Worm (Caenorhabditis elegans): ENCODE results near the gene ZK218.3.

Gene ZK218.3

ce11 chrV:17098669-17099068, at the start of gene ZK218.3, which contains the start of gene ZK218.4:
Gene ZK218.3, minus strand, starts transcription at chrV:17098769.
Gene ZK218.4, plus strand, starts transcription at chrV:17098854.
- TF ChIP-seq him-1 (tag; optimal IDR thresholded peaks at IDR 0.05) = no peak
- TF ChIP-seq dao-5 (tag; optimal IDR thresholded peaks at IDR 0.05) = no peak
- TF ChIP-seq W03F9.2 (tag; optimal IDR thresholded peaks at IDR 0.05) = no peak

DNA sequence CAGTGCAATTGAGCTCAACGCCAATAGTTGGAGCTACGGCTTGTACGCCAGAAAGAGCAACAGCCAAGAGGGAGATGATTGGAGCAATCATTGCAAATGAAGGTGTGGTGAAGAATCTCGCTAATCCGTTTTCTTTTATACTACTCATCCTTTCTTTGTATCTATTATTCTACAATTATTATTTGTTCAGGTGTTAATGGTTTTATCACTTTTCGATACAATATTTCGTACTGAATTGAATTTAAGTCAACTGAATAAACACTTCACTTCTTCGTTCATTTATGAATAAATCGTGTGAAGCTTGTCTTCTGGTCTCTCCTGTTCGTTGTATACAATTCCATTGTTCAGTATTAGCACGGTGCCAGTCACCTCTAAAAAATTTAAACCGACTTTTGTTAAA, 9.7 kb upstream of the ZK218.3 start, which contains the start of gene ZK218.11:
Gene ZK218.11, minus strand, starts transcription at position 101 of the 400 bp plus-strand sequence.
- no peak for TF ChIP-seq dao-5 (tag; optimal IDR thresholded peaks at IDR 0.05)
- TF ChIP-seq W03F9.2 (tag; optimal IDR thresholded peaks at IDR 0.05) = no peak

ce11 chrV:17105483-17105882, 6.9 kb upstream of the ZK218.3 start, which contains the start of gene ZK218.7:
Gene ZK218.7, plus strand, starts transcription at chrV:17105783.
- TF ChIP-seq W03F9.2 (tag; optimal IDR thresholded peaks at IDR 0.05) (no peak), dao-5 (tag; optimal IDR thresholded peaks at IDR 0.05) (no peak), him-1 (tag; optimal IDR thresholded peaks at IDR 0.05) (no peak)

- TF ChIP-seq him-1 (tag; optimal IDR thresholded peaks at IDR 0.05) (no peak), dao-5 (tag; optimal IDR thresholded peaks at IDR 0.05) (no peak), W03F9.2 (tag; optimal IDR thresholded peaks at IDR 0.05) (no peak)
These were observed 6.0 kb upstream of the ZK218.3 start, which contains the start of gene nhr-248 for ce11 chrV:17104527-17104926. Gene nhr-248, minus strand, starts transcription at chrV:17104627.

DNA sequence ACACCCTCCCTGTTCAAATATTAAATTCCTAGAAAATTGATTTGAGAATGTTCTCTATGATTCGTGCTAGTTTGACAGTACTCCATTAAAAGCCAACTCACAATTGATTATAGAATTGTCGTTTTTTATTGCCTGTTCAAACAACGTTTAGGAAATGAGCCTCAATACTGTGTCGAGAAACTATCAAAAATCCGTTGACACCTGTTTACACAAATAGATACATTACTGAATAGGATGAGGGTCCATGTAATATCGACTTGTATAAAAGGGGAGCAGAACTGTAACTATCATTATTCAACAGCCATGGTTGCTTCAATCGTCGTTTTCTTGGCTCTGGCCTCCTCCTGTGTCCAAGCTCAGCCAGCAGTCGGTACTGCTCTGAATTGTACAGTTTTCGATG, 2.3 kb upstream of the ZK218.3 start, which contains the start of gene ZK218.5:
Gene ZK218.5, plus strand, starts transcription at position 301 of the 400 bp plus-strand sequence.
- TF ChIP-seq him-1 (tag; optimal IDR thresholded peaks at IDR 0.05) = no peak
- no peak for TF ChIP-seq dao-5 (tag; optimal IDR thresholded peaks at IDR 0.05)
- no peak for TF ChIP-seq W03F9.2 (tag; optimal IDR thresholded peaks at IDR 0.05)

- no peak for TF ChIP-seq W03F9.2 (tag; optimal IDR thresholded peaks at IDR 0.05)
- TF ChIP-seq dao-5 (tag; optimal IDR thresholded peaks at IDR 0.05) = no peak
- no peak for TF ChIP-seq him-1 (tag; optimal IDR thresholded peaks at IDR 0.05)
These were observed 4.0 kb downstream of the ZK218.3 start for ce11 chrV:17094568-17094967.

- no peak for TF ChIP-seq dao-5 (tag; optimal IDR thresholded peaks at IDR 0.05)
- TF ChIP-seq W03F9.2 (tag; optimal IDR thresholded peaks at IDR 0.05) = no peak
- TF ChIP-seq him-1 (tag; optimal IDR thresholded peaks at IDR 0.05) = no peak
These were observed 6.3 kb downstream of the ZK218.3 start, which contains the start of gene ZK218.1 for ce11 chrV:17092262-17092661. Gene ZK218.1, plus strand, starts transcription at chrV:17092562.

- no peak for TF ChIP-seq W03F9.2 (tag; optimal IDR thresholded peaks at IDR 0.05)
- TF ChIP-seq him-1 (tag; optimal IDR thresholded peaks at IDR 0.05) = no peak
- TF ChIP-seq dao-5 (tag; optimal IDR thresholded peaks at IDR 0.05) = no peak
These were observed 8.6 kb downstream of the ZK218.3 start, which contains the start of gene srh-237 for ce11 chrV:17089931-17090429. Gene srh-237, plus strand, starts transcription at chrV:17090379.

DNA sequence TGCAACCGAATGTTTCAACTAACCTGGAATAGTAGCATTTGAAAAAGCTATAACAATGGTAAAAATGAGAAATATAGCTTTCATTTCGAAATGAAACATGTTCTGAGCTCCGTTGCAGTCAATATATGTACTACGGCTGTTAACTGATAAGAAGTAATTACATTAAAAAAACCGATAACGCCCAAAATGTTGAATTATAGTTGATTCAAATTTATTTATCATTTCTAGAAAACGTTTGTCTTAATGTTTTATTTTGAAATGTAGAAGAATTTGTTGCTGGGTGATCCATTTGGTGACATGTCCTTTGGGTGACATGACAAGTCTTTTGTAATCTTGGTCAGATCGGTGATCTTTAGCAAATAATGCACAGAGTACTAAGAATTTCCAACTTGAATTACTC, 9.2 kb downstream of the ZK218.3 start, which contains the start of gene T05E12.6:
Gene T05E12.6, minus strand, starts transcription at position 101 of the 400 bp plus-strand sequence.
- TF ChIP-seq him-1 (tag; optimal IDR thresholded peaks at IDR 0.05) (no peak), dao-5 (tag; optimal IDR thresholded peaks at IDR 0.05) (no peak)

DNA sequence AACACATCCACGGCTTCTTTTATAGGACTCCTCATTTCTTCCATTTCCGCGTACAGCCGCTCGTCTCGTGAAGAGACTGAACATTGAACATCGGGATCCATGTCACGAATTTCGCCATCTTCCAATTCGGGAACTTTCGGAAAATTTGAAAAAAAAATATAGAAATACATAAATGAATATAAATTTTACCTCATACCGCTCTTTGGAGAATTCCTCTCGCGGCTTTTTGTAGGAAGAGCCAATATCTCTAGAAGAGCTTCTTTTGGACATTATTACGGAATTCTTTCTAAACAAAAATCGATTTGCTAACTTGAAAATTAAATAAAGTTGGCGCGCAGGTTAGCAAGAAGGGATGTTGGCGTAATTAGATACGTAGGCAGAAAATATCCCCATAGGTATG, 15.9 kb downstream of the ZK218.3 start, which contains the start of gene T05E12.9:
Gene T05E12.9, minus strand, starts transcription at position 101 of the 400 bp plus-strand sequence.
- TF ChIP-seq W03F9.2 (tag; optimal IDR thresholded peaks at IDR 0.05) = no peak
- TF ChIP-seq dao-5 (tag; optimal IDR thresholded peaks at IDR 0.05) = no peak
- TF ChIP-seq him-1 (tag; optimal IDR thresholded peaks at IDR 0.05) = no peak

DNA sequence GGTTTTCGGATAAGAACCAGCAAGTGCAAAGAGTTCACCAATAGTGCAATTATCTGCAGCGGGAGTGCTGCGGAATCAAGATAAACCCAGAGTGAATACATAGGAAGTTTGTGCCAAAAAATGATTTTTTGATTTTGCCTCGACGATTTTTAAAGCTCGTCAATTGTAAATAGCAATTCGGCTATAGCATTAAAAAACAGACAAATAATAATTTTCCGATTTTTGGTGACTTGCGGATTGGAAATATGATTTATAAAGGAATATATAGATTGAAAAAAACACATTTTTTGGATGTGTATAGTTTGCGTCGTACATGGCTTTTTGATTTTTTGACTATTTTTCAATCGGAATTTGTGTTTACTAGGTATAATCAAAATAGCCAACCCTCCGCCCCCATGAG, 18.8 kb downstream of the ZK218.3 start, which contains the start of gene srw-20:
Gene srw-20, minus strand, starts transcription at position 101 of the 400 bp plus-strand sequence.
- TF ChIP-seq dao-5 (tag; optimal IDR thresholded peaks at IDR 0.05) (no peak), W03F9.2 (tag; optimal IDR thresholded peaks at IDR 0.05) (no peak), him-1 (tag; optimal IDR thresholded peaks at IDR 0.05) (no peak)

ce11 chrV:17077889-17078288, 20.7 kb downstream of the ZK218.3 start, which contains the start of gene T05E12.3:
Gene T05E12.3, minus strand, starts transcription at chrV:17077989.
- TF ChIP-seq W03F9.2 (tag; optimal IDR thresholded peaks at IDR 0.05) (no peak), dao-5 (tag; optimal IDR thresholded peaks at IDR 0.05) (no peak), him-1 (tag; optimal IDR thresholded peaks at IDR 0.05) (no peak)

DNA sequence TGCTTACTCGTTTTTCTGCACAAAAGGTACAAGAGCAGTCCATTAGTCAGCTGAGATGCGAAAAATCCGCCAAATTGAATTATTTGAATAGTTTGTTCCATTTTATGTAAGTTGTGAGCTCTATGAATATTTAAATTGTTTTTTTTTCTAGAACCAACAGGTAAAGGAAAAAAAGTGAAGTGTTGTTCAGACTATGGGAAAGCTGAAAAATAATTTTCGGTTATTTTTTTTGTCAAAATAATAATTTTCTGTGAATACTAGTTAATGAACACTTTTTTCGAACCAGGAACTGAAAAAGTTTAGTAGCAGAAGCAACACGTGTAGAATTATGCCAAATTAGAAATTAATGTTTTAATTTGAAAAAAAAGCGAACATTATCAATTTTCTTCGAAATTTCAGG, 22.7 kb downstream of the ZK218.3 start, which contains the start of gene str-125:
Gene str-125, minus strand, starts transcription at position 101 of the 400 bp plus-strand sequence.
- no peak for TF ChIP-seq him-1 (tag; optimal IDR thresholded peaks at IDR 0.05)
- no peak for TF ChIP-seq W03F9.2 (tag; optimal IDR thresholded peaks at IDR 0.05)
- no peak for TF ChIP-seq dao-5 (tag; optimal IDR thresholded peaks at IDR 0.05)

ce11 chrV:17071578-17071977, 27.0 kb downstream of the ZK218.3 start, which contains the start of gene srbc-14:
Gene srbc-14, minus strand, starts transcription at chrV:17071678.
- TF ChIP-seq W03F9.2 (tag; optimal IDR thresholded peaks at IDR 0.05) (no peak), him-1 (tag; optimal IDR thresholded peaks at IDR 0.05) (no peak), dao-5 (tag; optimal IDR thresholded peaks at IDR 0.05) (no peak)

All from whole organism, L4/young adult.